Worm (Caenorhabditis elegans): ENCODE data around the gene unc-50.
A peak's percentile ranks its signal among the peaks of the same experiment; 100 is the strongest.

The unc-50 gene

DNA sequence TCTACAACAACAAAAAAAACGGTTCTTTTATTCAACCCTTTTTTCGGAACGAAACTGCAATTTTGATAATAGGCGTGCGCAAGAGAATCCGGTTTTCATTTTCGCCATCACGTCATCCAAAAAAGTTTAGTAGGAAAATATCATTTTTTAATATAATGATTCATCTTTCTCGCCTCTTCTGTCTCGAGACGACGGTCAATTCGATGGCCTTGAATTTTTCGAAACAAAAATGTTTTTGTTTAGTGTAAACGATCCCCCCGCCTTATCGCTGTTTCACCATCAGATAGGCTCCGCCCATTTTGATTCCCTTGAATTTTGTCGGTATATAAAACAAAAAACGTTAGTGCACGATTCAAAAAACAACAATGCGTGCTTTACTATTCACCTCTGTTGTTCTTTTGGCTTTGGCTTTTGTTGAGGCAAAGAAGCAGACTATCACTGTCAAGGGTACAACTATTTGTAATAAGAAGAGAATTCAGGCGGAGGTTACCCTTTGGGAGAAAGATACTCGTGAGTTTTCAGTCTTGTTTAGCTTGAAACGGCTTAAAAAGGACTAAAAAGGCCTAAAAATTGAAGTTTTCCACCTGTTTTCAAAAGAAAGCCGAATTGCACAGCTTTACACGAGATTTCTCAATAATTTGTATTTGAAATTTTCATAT, 19.7 kb upstream of the unc-50 start, which contains the start of gene ttr-15 (continued):
- peak; percentile 38 for TF ChIP-seq nhr-90 (tag; optimal IDR thresholded peaks at IDR 0.05; ENCODE audit: poor library complexity)
- TF ChIP-seq grh-1 (GFP tag; IDR thresholded peaks at IDR 0.05) = peak; percentile 35; the same call in 1 of the 2 replicates
- no peak for TF ChIP-seq nhr-11 (tag; optimal IDR thresholded peaks at IDR 0.05)
- TF ChIP-seq elt-3 (tag; optimal IDR thresholded peaks at IDR 0.05) = peak in 3 of 6 experiments; percentile 36 to 67 (median 48)
- peak; percentile 77 for TF ChIP-seq lin-14 (GFP tag; optimal IDR thresholded peaks at IDR 0.05)

DNA sequence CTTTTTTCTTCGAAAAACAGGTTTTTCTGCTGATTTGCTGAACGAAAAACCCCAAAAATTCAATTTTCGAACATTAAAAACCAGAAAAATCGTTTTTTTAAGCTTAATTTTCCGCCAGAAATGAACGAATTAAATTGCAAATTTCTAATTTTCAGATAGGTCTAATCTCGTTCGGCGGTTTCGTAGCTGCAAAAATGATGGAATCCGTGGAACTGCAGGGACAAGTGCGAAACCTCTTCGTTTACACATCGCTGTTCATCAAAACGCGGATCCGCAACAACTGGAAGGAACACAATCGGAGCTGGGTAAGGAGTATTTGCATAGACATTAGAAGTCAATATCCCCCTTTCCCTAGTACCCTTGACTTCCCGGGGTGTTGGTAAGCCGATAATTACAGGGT, 18.1 kb upstream of the unc-50 start:
- TF ChIP-seq pqm-1 (tag; optimal IDR thresholded peaks at IDR 0.05) (no peak), elt-2 (tag; optimal IDR thresholded peaks at IDR 0.05) (no peak), unc-130 (tag; optimal IDR thresholded peaks at IDR 0.05) (no peak)

DNA sequence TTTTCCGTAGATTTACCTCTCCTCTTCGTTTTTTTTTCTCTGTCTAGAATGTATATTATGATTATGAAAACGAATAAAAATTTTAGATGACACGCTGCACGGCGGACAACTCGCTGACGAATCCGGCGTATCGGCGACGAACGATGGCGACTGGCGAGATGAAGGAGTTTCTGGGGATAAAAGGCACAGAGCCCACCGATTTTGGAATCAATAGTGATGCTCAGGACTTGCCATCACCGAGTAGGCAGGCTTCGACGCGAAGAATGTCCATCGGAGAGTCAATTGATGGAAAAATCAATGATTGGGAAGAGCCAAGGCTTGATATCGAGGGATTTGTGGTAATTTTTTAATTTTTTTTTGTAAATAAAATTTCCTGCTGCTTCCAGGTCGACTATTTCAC, 17.1 kb upstream of the unc-50 start, which contains the start of gene ced-9:
Gene ced-9, plus strand, starts transcription at position 87 of the 400 bp plus-strand sequence.
- TF ChIP-seq hpl-2 (GFP tag; optimal IDR thresholded peaks at IDR 0.05) (no peak), aha-1 (tag; optimal IDR thresholded peaks at IDR 0.05) (no peak), Y116A8C.19 (tag; optimal IDR thresholded peaks at IDR 0.05; ENCODE audit: borderline replicate concordance) (no peak), irx-1 (tag; optimal IDR thresholded peaks at IDR 0.05) (no peak), fkh-8 (tag; optimal IDR thresholded peaks at IDR 0.05) (no peak), blmp-1 (tag; optimal IDR thresholded peaks at IDR 0.05) (no peak), nhr-85 (tag) (no peak), tlp-1 (tag; optimal IDR thresholded peaks at IDR 0.05) (no peak), lin-14 (GFP tag; optimal IDR thresholded peaks at IDR 0.05) (no peak), elt-3 (tag; optimal IDR thresholded peaks at IDR 0.05) (no peak), nhr-19 (GFP tag; conservative IDR thresholded peaks at IDR 0.05) (no peak), C04F5.9 (tag; optimal IDR thresholded peaks at IDR 0.05) (no peak), lin-39 (tag; optimal IDR thresholded peaks at IDR 0.05) (no peak), ceh-88 (GFP tag; IDR thresholded peaks at IDR 0.05) (no peak), swsn-7 (tag; optimal IDR thresholded peaks at IDR 0.05) (no peak), ceh-8 (GFP tag; optimal IDR thresholded peaks at IDR 0.05) (no peak)

DNA sequence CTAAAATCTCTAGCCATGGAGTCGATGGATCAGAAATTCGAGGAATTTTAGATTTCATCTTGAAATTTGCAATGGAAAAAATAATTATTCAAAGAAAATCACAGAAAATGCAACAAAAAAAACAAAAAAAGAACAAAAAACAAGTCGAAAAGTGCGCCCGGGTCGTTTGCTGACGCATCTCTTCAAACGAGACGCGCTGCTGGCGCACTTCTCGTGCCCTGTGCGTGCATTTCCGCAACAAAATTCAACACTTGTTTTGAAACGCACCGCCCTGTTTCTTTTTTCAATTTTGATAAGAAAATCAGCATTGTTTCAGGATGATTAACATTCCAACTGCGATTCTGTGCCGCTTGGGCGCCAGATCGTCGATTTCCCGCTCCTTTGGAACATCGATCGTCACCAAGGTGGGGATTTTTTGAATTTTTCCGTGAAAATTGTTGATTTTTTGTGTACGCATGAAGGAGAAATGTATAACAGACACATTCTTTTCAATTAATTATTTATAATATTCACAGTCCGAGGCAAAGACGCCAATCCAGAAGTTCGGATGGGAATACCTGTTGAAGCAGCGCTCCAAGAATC, 16.1 kb upstream of the unc-50 start, which contains the start of the genes jmjd-4 and mev-1:
Gene jmjd-4, minus strand, starts transcription at position 58 of the 582 bp plus-strand sequence.
Gene mev-1, plus strand, starts transcription at position 317 of the 582 bp plus-strand sequence.
- TF ChIP-seq fos-1 (tag; optimal IDR thresholded peaks at IDR 0.05) (peak; percentile 72), isw-1 (GFP tag; IDR thresholded peaks at IDR 0.05) (peak; percentile 78), ceh-90 (tag; optimal IDR thresholded peaks at IDR 0.05) (peak; percentile 56), lsy-2 (tag; optimal IDR thresholded peaks at IDR 0.05) (peak; percentile 90 to 93), unc-98 (GFP tag; IDR thresholded peaks at IDR 0.05) (no peak; the same call in 1 of the 2 replicates), alr-1 (tag; optimal IDR thresholded peaks at IDR 0.05; ENCODE audit: borderline replicate concordance) (no peak), dsc-1 (tag; optimal IDR thresholded peaks at IDR 0.05) (peak; percentile 92), pax-3 (tag; optimal IDR thresholded peaks at IDR 0.05) (peak; percentile 76), nhr-19 (GFP tag; conservative IDR thresholded peaks at IDR 0.05) (peak; percentile 89), ama-1 (optimal IDR thresholded peaks at IDR 0.05) (no peak), Y116A8C.19 (tag; optimal IDR thresholded peaks at IDR 0.05; ENCODE audit: borderline replicate concordance) (no peak), nhr-237 (tag; optimal IDR thresholded peaks at IDR 0.05) (no peak), mdl-1 (tag; optimal IDR thresholded peaks at IDR 0.05) (peak in 1 of 2 experiments; percentile 77), sox-4 (tag; optimal IDR thresholded peaks at IDR 0.05) (peak; percentile 41), mef-2 (tag; optimal IDR thresholded peaks at IDR 0.05) (no peak), sptf-1 (tag; optimal IDR thresholded peaks at IDR 0.05) (no peak), efl-1 (optimal IDR thresholded peaks at IDR 0.05) (peak; percentile 87 to 89), efl-1 (GFP tag; optimal IDR thresholded peaks at IDR 0.05 in 1 of 2) (peak; percentile 84 to 99), C04F5.9 (tag; optimal IDR thresholded peaks at IDR 0.05) (peak; percentile 65), unc-62 (GFP tag; optimal IDR thresholded peaks at IDR 0.05) (no peak), swsn-7 (tag; optimal IDR thresholded peaks at IDR 0.05) (peak; percentile 89), dpl-1 (GFP tag; optimal IDR thresholded peaks at IDR 0.05) (peak; percentile 84 to 87 (median 86)), snu-23 (GFP tag; optimal IDR thresholded peaks at IDR 0.05) (peak; percentile 93), lin-15B (tag; optimal IDR thresholded peaks at IDR 0.05) (peak; percentile 81), nhr-76 (tag; optimal IDR thresholded peaks at IDR 0.05) (no peak), lir-3 (tag; optimal IDR thresholded peaks at IDR 0.05; ENCODE audit: poor library complexity) (peak; percentile 33), skn-1 (tag; optimal IDR thresholded peaks at IDR 0.05) (peak; percentile 86), hlh-17 (GFP tag; optimal IDR thresholded peaks at IDR 0.05; ENCODE audit: borderline replicate concordance) (no peak)

Measured in whole organism, L1 larva.